Worm (Caenorhabditis elegans) whole organism, L2 larva: ENCODE measurements around the gene msp-64.

Source experiments
- C34F6.9 ChIP-seq: fragments of 150-350 bp; optimal IDR thresholded peaks from 2 replicates; lab custom pipeline; 2014; ENCODE audit warnings: missing biosample characterization, missing genetic modification characterization
- F13H6.1 ChIP-seq: sonication (generic microtip); optimal IDR thresholded peaks from 2 replicates; lab custom pipeline; 2016; ENCODE audit warnings: missing genetic modification characterization, missing compliant biosample characterization
- R02D3.7 ChIP-seq: fragments of 150-350 bp; optimal IDR thresholded peaks from 2 replicates; lab custom pipeline; 2014; ENCODE audit warnings: missing biosample characterization, missing genetic modification characterization
- ZK546.5 ChIP-seq: sonication (generic microtip); optimal IDR thresholded peaks from 2 replicates; lab custom pipeline; 2017; ENCODE audit warnings: missing biosample characterization, missing genetic modification characterization
- alr-1 ChIP-seq: fragments of 150-350 bp; optimal IDR thresholded peaks from 2 replicates; lab custom pipeline; 2014; ENCODE audit warnings: missing biosample characterization, missing genetic modification characterization
- ama-1 ChIP-seq: fragments of 150-350 bp; optimal IDR thresholded peaks from 2 replicates; lab custom pipeline; 2018; ENCODE audit warnings: inconsistent platforms
- blmp-1 ChIP-seq: sonication (generic microtip); optimal IDR thresholded peaks from 2 replicates; lab custom pipeline; 2017; ENCODE audit warnings: missing genetic modification characterization, mild to moderate bottlenecking, missing compliant biosample characterization, antibody characterized with exemption, moderate library complexity; ENCODE audit not compliant: insufficient read depth
- crh-2 ChIP-seq: sonication (generic microtip); optimal IDR thresholded peaks from 2 replicates; lab custom pipeline; 2017; ENCODE audit warnings: missing biosample characterization, missing genetic modification characterization
- egl-27 ChIP-seq: sonication (generic microtip); optimal IDR thresholded peaks from 3 replicates; lab custom pipeline; 2017; ENCODE audit warnings: missing biosample characterization, missing genetic modification reagents, missing genetic modification characterization
- elt-1 ChIP-seq: fragments of 150-350 bp; optimal IDR thresholded peaks from 2 replicates; lab custom pipeline; 2014; ENCODE audit warnings: missing biosample characterization, missing genetic modification characterization
- elt-3 ChIP-seq: sonication (generic microtip); optimal IDR thresholded peaks from 2 replicates; lab custom pipeline; 2017; ENCODE audit warnings: missing biosample characterization, missing genetic modification characterization
- fos-1 ChIP-seq: fragments of 150-350 bp; optimal IDR thresholded peaks from 2 replicates; lab custom pipeline; 2014; ENCODE audit warnings: missing biosample characterization, missing genetic modification characterization
- lin-13 ChIP-seq: fragments of 150-350 bp; optimal IDR thresholded peaks from 2 replicates; lab custom pipeline; 2014; ENCODE audit warnings: missing biosample characterization, missing genetic modification reagents, missing genetic modification characterization
- lsy-2 ChIP-seq, 2 experiments: fragments of 150-350 bp in 1 of 2; sonication (generic microtip) in 1 of 2; optimal IDR thresholded peaks; 2 replicates each; lab custom pipeline; 2014 to 2017; ENCODE audit warnings: missing biosample characterization in 2 of 2, missing genetic modification characterization in 2 of 2
- mbf-1 ChIP-seq: sonication (generic microtip); optimal IDR thresholded peaks from 2 replicates; lab custom pipeline; 2017; ENCODE audit warnings: missing biosample characterization, missing genetic modification characterization
- mdl-1 ChIP-seq, 2 experiments: fragments of 150-350 bp in 1 of 2; sonication (generic microtip) in 1 of 2; optimal IDR thresholded peaks; 2 replicates each; lab custom pipeline; 2017; ENCODE audit warnings: missing biosample characterization in 2 of 2, missing genetic modification characterization in 2 of 2
- nhr-10 ChIP-seq: sonication (generic microtip); optimal IDR thresholded peaks from 2 replicates; lab custom pipeline; 2017; ENCODE audit warnings: missing biosample characterization, missing genetic modification characterization
- nhr-11 ChIP-seq: fragments of 150-350 bp; optimal IDR thresholded peaks from 2 replicates; lab custom pipeline; 2014; ENCODE audit warnings: missing biosample characterization, missing genetic modification characterization
- nhr-129 ChIP-seq: fragments of 150-350 bp; optimal IDR thresholded peaks from 2 replicates; lab custom pipeline; 2014; ENCODE audit warnings: missing biosample characterization, missing genetic modification characterization
- nhr-23 ChIP-seq: fragments of 150-350 bp; optimal IDR thresholded peaks from 2 replicates; lab custom pipeline; 2014; ENCODE audit warnings: missing biosample characterization, missing genetic modification reagents, missing genetic modification characterization
- nhr-25 ChIP-seq: fragments of 150-350 bp; sonication (generic microtip); optimal IDR thresholded peaks from 3 replicates; lab custom pipeline; 2014; ENCODE audit warnings: missing biosample characterization, missing genetic modification characterization
- nhr-6 ChIP-seq: fragments of 150-350 bp; optimal IDR thresholded peaks from 2 replicates; lab custom pipeline; 2014; ENCODE audit warnings: missing biosample characterization, missing genetic modification characterization
- peb-1 ChIP-seq: fragments of 150-350 bp; optimal IDR thresholded peaks from 2 replicates; lab custom pipeline; 2014; ENCODE audit warnings: missing biosample characterization, missing genetic modification characterization
- sem-4 ChIP-seq: fragments of 150-350 bp; optimal IDR thresholded peaks from 2 replicates; lab custom pipeline; 2014; ENCODE audit warnings: missing biosample characterization, missing genetic modification reagents, missing genetic modification characterization
- skn-1 ChIP-seq: sonication (generic microtip); optimal IDR thresholded peaks from 2 replicates; lab custom pipeline; 2017; ENCODE audit warnings: missing biosample characterization, missing genetic modification characterization
- sma-3 ChIP-seq: sonication (generic microtip); optimal IDR thresholded peaks from 2 replicates; lab custom pipeline; 2016; ENCODE audit warnings: missing genetic modification reagents, missing genetic modification characterization, missing compliant biosample characterization
- sma-9 ChIP-seq, 2 experiments: fragments of 150-350 bp in 1 of 2; sonication (generic microtip) in 1 of 2; optimal IDR thresholded peaks; 2 replicates each; lab custom pipeline; 2014 to 2016; ENCODE audit warnings: missing genetic modification characterization in 2 of 2, mild to moderate bottlenecking in 1 of 2, missing biosample characterization in 1 of 2, missing compliant biosample characterization in 1 of 2, missing genetic modification reagents in 1 of 2, moderate library complexity in 1 of 2
- snpc-4 ChIP-seq: fragments of 150-350 bp; optimal IDR thresholded peaks from 2 replicates; lab custom pipeline; 2014; ENCODE audit warnings: missing biosample characterization, missing genetic modification characterization
- unc-39 ChIP-seq: fragments of 150-350 bp; optimal IDR thresholded peaks from 2 replicates; lab custom pipeline; 2014; ENCODE audit warnings: missing biosample characterization, missing genetic modification characterization
- unc-55 ChIP-seq: fragments of 150-350 bp; sonication (generic microtip); optimal IDR thresholded peaks from 3 replicates; lab custom pipeline; 2014; ENCODE audit warnings: missing biosample characterization, missing genetic modification reagents, missing genetic modification characterization
- unc-62 ChIP-seq: fragments of 150-350 bp; optimal IDR thresholded peaks from 2 replicates; lab custom pipeline; 2014; ENCODE audit warnings: missing biosample characterization, missing genetic modification reagents, missing genetic modification characterization
- zag-1 ChIP-seq: fragments of 150-350 bp; optimal IDR thresholded peaks from 2 replicates; lab custom pipeline; 2014; ENCODE audit warnings: missing biosample characterization, missing genetic modification characterization
- ztf-1 ChIP-seq: fragments of 200-800 bp; sonication (Bioruptor generic); conservative IDR thresholded peaks from 2 replicates; pipeline ENCODE4 v1.3.6; 2022; ENCODE audit warnings: missing genetic modification characterization, missing compliant biosample characterization
- ztf-11 ChIP-seq: sonication (generic microtip); optimal IDR thresholded peaks from 2 replicates; lab custom pipeline; 2017; ENCODE audit warnings: missing biosample characterization, missing genetic modification characterization
- ztf-4 ChIP-seq: fragments of 150-350 bp; optimal IDR thresholded peaks from 2 replicates; lab custom pipeline; 2014; ENCODE audit warnings: missing biosample characterization, missing genetic modification characterization

The msp-64 gene

ce11 chrII:5827364-5827763 is 17.2 kb upstream of the msp-64 start, which contains the start of gene tbc-2:
Gene tbc-2, minus strand, starts transcription at chrII:5827443.
- TF ChIP-seq blmp-1 (tag; lab: Kevin White, UChicago) = peak; percentile 26
- no peak for TF ChIP-seq unc-62
- TF ChIP-seq sma-3 (GFP tag; lab: Kevin White, UChicago) = peak; percentile 8

DNA sequence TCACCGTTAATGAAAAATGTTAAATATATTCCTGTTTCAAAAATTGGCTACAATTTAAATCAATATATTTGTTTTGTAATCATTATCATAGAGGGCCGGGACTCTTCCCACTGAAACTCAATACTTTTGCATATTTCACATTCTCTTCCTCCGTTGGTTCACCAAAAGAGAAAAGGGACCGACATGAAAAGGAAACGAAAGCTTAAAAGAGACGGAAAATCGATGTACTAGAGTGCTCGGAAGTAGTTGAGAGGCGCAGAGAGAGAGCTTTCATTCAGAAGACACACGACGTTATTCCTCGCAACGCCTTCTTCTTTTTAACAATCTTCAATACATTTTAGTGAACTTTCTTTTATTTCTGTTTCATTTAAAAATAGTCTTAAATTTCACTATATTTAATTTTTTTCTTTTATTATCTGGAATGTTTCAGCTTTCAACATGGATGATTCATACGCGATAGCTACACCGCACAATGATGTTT is 10.2 kb upstream of the msp-64 start, which contains the start of gene ehs-1:
Gene ehs-1, plus strand, starts transcription at position 431 of the 481 bp plus-strand sequence.
- TF ChIP-seq F13H6.1 (tag; lab: Kevin White, UChicago) = no peak
- no peak for TF ChIP-seq elt-3 (tag; lab: Kevin White, UChicago)
- no peak for TF ChIP-seq fos-1 (tag; lab: Kevin White, UChicago)
- no peak for TF ChIP-seq alr-1 (tag; lab: Kevin White, UChicago)
- TF ChIP-seq unc-62 = no peak
- TF ChIP-seq C34F6.9 (tag; lab: Kevin White, UChicago) = peak; percentile 24
- TF ChIP-seq lsy-2 (tag; optimal IDR thresholded peaks at IDR 0.05; lab: Kevin White, UChicago) = peak in 1 of 2 experiments; percentile 31
- no peak for TF ChIP-seq ZK546.5 (tag; lab: Kevin White, UChicago)
- no peak for TF ChIP-seq egl-27
- no peak for TF ChIP-seq nhr-23 (tag; lab: Kevin White, UChicago)
- TF ChIP-seq sma-9 (GFP tag; optimal IDR thresholded peaks at IDR 0.05; lab: Kevin White, UChicago) = no peak
- no peak for TF ChIP-seq sma-9 (tag; optimal IDR thresholded peaks at IDR 0.05; lab: Kevin White, UChicago)
- no peak for TF ChIP-seq nhr-6 (tag; lab: Kevin White, UChicago)
- peak; percentile 40 for TF ChIP-seq unc-55 (GFP tag; lab: Kevin White, UChicago)
- TF ChIP-seq lin-13 (GFP tag; lab: Kevin White, UChicago) = no peak
- no peak for TF ChIP-seq skn-1
- TF ChIP-seq R02D3.7 (tag; lab: Kevin White, UChicago) = no peak
- TF ChIP-seq nhr-11 = no peak
- TF ChIP-seq crh-2 (tag; lab: Kevin White, UChicago) = peak; percentile 36
- no peak for TF ChIP-seq mbf-1
- TF ChIP-seq unc-39 (tag; lab: Kevin White, UChicago) = no peak
- TF ChIP-seq elt-1 (tag; lab: Kevin White, UChicago) = no peak
- TF ChIP-seq nhr-25 (tag; lab: Kevin White, UChicago) = no peak
- TF ChIP-seq ztf-1 (GFP tag; lab: Robert Waterston, UW) = no peak
- no peak for TF ChIP-seq snpc-4 (tag; lab: Kevin White, UChicago)
- TF ChIP-seq mdl-1 (tag; optimal IDR thresholded peaks at IDR 0.05; lab: Kevin White, UChicago) = no peak
- no peak for TF ChIP-seq sem-4
- peak; percentile 5 for TF ChIP-seq nhr-129 (tag; lab: Kevin White, UChicago)

ce11 chrII:5819655-5820054 is 9.5 kb upstream of the msp-64 start:
- TF ChIP-seq sma-9 (GFP tag; optimal IDR thresholded peaks at IDR 0.05; lab: Kevin White, UChicago) = peak; percentile 12
- no peak for TF ChIP-seq sma-9 (tag; optimal IDR thresholded peaks at IDR 0.05; lab: Kevin White, UChicago)
- peak; percentile 71 for TF ChIP-seq unc-55 (GFP tag; lab: Kevin White, UChicago)
- peak; percentile 16 for TF ChIP-seq sma-3 (GFP tag; lab: Kevin White, UChicago)
- TF ChIP-seq fos-1 (tag; lab: Kevin White, UChicago) = no peak

ce11 chrII:5818298-5818697 is 8.2 kb upstream of the msp-64 start, which contains the start of gene ZK1248.4:
Gene ZK1248.4, plus strand, starts transcription at chrII:5818598.
- TF ChIP-seq ztf-4 (tag; lab: Kevin White, UChicago) (no peak), lin-13 (GFP tag; lab: Kevin White, UChicago) (no peak), ama-1 (lab: Kevin White, UChicago) (no peak), blmp-1 (tag; lab: Kevin White, UChicago) (no peak), nhr-25 (tag; lab: Kevin White, UChicago) (no peak), nhr-6 (tag; lab: Kevin White, UChicago) (no peak), peb-1 (no peak), ztf-11 (tag; lab: Kevin White, UChicago) (no peak), nhr-23 (tag; lab: Kevin White, UChicago) (no peak), nhr-10 (tag; lab: Kevin White, UChicago) (no peak), nhr-11 (no peak), zag-1 (tag; lab: Kevin White, UChicago) (no peak), sma-9 (GFP tag; optimal IDR thresholded peaks at IDR 0.05; lab: Kevin White, UChicago) (no peak), sma-9 (tag; optimal IDR thresholded peaks at IDR 0.05; lab: Kevin White, UChicago) (no peak)
